Fruit fly (Drosophila melanogaster) whole organism, pupa: ENCODE results near the gene RpL22.

Source experiments
- CG10348 ChIP-seq: fragments of 200-800 bp; sonication (Bioruptor generic); IDR thresholded peaks from 2 replicates; pipeline ENCODE4 v1.3.6; 2022; ENCODE audit warnings: missing biosample characterization, missing genetic modification characterization
- CG12605 ChIP-seq: fragments of 200-800 bp; sonication (Bioruptor generic); IDR thresholded peaks from 2 replicates; pipeline ENCODE4 v1.3.6; 2022; ENCODE audit warnings: missing biosample characterization, missing genetic modification characterization
- CG13204 ChIP-seq: fragments of 200-800 bp; sonication (Bioruptor generic); optimal IDR thresholded peaks from 2 replicates; lab custom pipeline; 2018; ENCODE audit warnings: missing biosample characterization, mild to moderate bottlenecking, missing genetic modification characterization, moderate library complexity
- CG14655 ChIP-seq: fragments of 200-800 bp; sonication (Bioruptor generic); optimal IDR thresholded peaks from 3 replicates; lab custom pipeline; 2017; ENCODE audit warnings: mild to moderate bottlenecking, missing biosample characterization, missing genetic modification reagents, missing genetic modification characterization
- CG15710 ChIP-seq: fragments of 200-800 bp; sonication (Bioruptor generic); optimal IDR thresholded peaks from 2 replicates; lab custom pipeline; 2018; ENCODE audit warnings: missing biosample characterization, mild to moderate bottlenecking, missing genetic modification characterization, moderate library complexity
- CG17806 ChIP-seq: fragments of 200-800 bp; sonication (Bioruptor generic); optimal IDR thresholded peaks from 2 replicates; lab custom pipeline; 2018; ENCODE audit warnings: missing biosample characterization, mild to moderate bottlenecking, missing genetic modification characterization, moderate library complexity
- CG32121 ChIP-seq: fragments of 200-800 bp; sonication (Bioruptor generic); IDR thresholded peaks from 2 replicates; pipeline ENCODE4 v1.3.6; 2022; ENCODE audit warnings: missing biosample characterization, missing genetic modification characterization
- CG34367 ChIP-seq: fragments of 200-800 bp; sonication (Bioruptor generic); optimal IDR thresholded peaks from 2 replicates; lab custom pipeline; 2018; ENCODE audit warnings: missing biosample characterization, mild to moderate bottlenecking, missing genetic modification characterization
- CG4496 ChIP-seq: fragments of 200-800 bp; sonication (Bioruptor generic); IDR thresholded peaks from 3 replicates; pipeline ENCODE4 v1.3.6; 2022; ENCODE audit warnings: missing biosample characterization, missing genetic modification characterization
- CG8159 ChIP-seq: fragments of 200-800 bp; sonication (Bioruptor generic); optimal IDR thresholded peaks from 3 replicates; lab custom pipeline; 2018; ENCODE audit warnings: missing biosample characterization, mild to moderate bottlenecking, missing genetic modification characterization, moderate library complexity
- CG8301 ChIP-seq: fragments of 200-800 bp; sonication (Bioruptor generic); optimal IDR thresholded peaks from 2 replicates; lab custom pipeline; 2018; ENCODE audit warnings: missing biosample characterization, mild to moderate bottlenecking, missing genetic modification characterization
- CG9948 ChIP-seq: fragments of 200-800 bp; sonication (Bioruptor generic); optimal IDR thresholded peaks from 2 replicates; lab custom pipeline; 2018; ENCODE audit warnings: missing biosample characterization, mild to moderate bottlenecking, missing genetic modification characterization, moderate library complexity
- D1 ChIP-seq: fragments of 200-800 bp; sonication (Bioruptor generic); optimal IDR thresholded peaks from 2 replicates; lab custom pipeline; 2018; ENCODE audit warnings: missing biosample characterization, mild to moderate bottlenecking, missing genetic modification characterization, moderate library complexity
- EcR ChIP-seq: fragments of 200-800 bp; sonication (Bioruptor generic); optimal IDR thresholded peaks from 3 replicates; lab custom pipeline; 2019; ENCODE audit warnings: missing biosample characterization, missing genetic modification characterization, mild to moderate bottlenecking, moderate library complexity, missing genetic modification reagents
- Ets98B ChIP-seq: fragments of 200-800 bp; sonication (Bioruptor generic); IDR thresholded peaks from 2 replicates; pipeline ENCODE4 v1.3.6; 2022; ENCODE audit warnings: missing biosample characterization, missing genetic modification characterization
- Pif1A ChIP-seq: fragments of 200-800 bp; sonication (Bioruptor generic); optimal IDR thresholded peaks from 3 replicates; lab custom pipeline; 2016; ENCODE audit warnings: missing biosample characterization, missing genetic modification characterization
- Pif1B ChIP-seq: fragments of 200-800 bp; sonication (Bioruptor generic); optimal IDR thresholded peaks from 3 replicates; lab custom pipeline; 2016; ENCODE audit warnings: missing biosample characterization, missing genetic modification characterization
- Snoo ChIP-seq: fragments of 200-800 bp; sonication (Bioruptor generic); optimal IDR thresholded peaks from 3 replicates; lab custom pipeline; 2017; ENCODE audit warnings: missing biosample characterization, mild to moderate bottlenecking, missing genetic modification characterization, inconsistent platforms
- fd96Ca ChIP-seq: fragments of 200-800 bp; sonication (Bioruptor generic); IDR thresholded peaks from 3 replicates; pipeline ENCODE4 v1.3.6; 2022; ENCODE audit warnings: missing biosample characterization, missing genetic modification characterization
- gl ChIP-seq: fragments of 200-800 bp; sonication (Bioruptor generic); optimal IDR thresholded peaks from 2 replicates; lab custom pipeline; 2018; ENCODE audit warnings: missing biosample characterization, mild to moderate bottlenecking, missing genetic modification characterization
- rn ChIP-seq: fragments of 200-800 bp; sonication (Bioruptor generic); IDR thresholded peaks from 2 replicates; pipeline ENCODE4 v1.3.6; 2022; ENCODE audit warnings: missing biosample characterization, missing genetic modification characterization

RpL22 gene

DNA sequence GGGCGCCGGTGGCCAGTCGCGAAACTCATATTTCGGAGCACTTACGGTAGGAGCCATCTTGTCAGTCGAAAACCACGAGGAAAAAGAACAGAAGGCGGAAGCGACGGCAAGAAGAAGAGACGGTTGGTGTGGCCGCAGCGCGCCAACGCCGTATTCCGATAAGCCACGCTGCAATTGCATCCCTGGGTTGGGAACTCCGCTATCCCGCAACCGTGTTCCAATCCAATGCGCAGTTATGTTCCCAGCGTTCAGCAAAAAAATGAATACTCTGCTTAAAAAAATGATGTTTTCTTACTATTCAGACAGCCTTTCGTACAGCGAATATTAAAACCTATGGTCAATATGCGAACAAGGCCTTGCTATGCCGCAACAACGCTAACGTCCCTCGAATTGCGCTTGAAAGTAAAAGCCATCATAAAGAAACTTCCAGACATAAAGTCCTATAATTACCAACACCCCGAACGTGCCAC is at the start of gene RpL22:
RpL22 (minus strand) TSS at position 92 of the 470 bp plus-strand sequence.
- TF ChIP-seq CG17806 (tag; lab: Kevin White, UChicago), result peak; percentile 19
- peak; percentile 18 for TF ChIP-seq Pif1A (GFP tag; lab: Kevin White, UChicago)
- peak; percentile 42; the same call in 1 of the 2 replicates for TF ChIP-seq rn
- peak; percentile 28 for TF ChIP-seq CG8159 (tag; lab: Kevin White, UChicago)
- TF ChIP-seq Snoo, result peak; percentile 88
- no peak for TF ChIP-seq gl
- no peak for TF ChIP-seq CG10348 (GFP tag; lab: Robert Waterston, UW)
- peak; percentile 61; the same call in 2 of the 3 replicates for TF ChIP-seq fd96Ca (GFP tag; lab: Robert Waterston, UW)
- TF ChIP-seq CG12605, result peak; percentile 54
- TF ChIP-seq CG34367, result peak; percentile 73
- TF ChIP-seq D1 (tag; lab: Kevin White, UChicago), result no peak
- peak; percentile 39 for TF ChIP-seq Pif1B (GFP tag; lab: Kevin White, UChicago)
- peak; percentile 55 for TF ChIP-seq CG14655
- TF ChIP-seq CG15710 (tag; lab: Kevin White, UChicago), result peak; percentile 31
- peak; percentile 8 for TF ChIP-seq CG9948 (tag; lab: Kevin White, UChicago)
- peak; percentile 48 for TF ChIP-seq CG13204 (GFP tag; lab: Kevin White, UChicago)
- TF ChIP-seq CG4496 (GFP tag; lab: Robert Waterston, UW), result peak; percentile 86
- no peak for TF ChIP-seq EcR (GFP tag; lab: Kevin White, UChicago)
- TF ChIP-seq CG32121 (GFP tag; lab: Robert Waterston, UW), result peak; percentile 47; the same call in 1 of the 2 replicates
- peak; percentile 78 for TF ChIP-seq Ets98B
- peak; percentile 25 for TF ChIP-seq CG8301 (tag; lab: Kevin White, UChicago)

- TF ChIP-seq CG32121 (GFP tag; lab: Robert Waterston, UW) (no peak), CG34367 (peak; percentile 2), CG8159 (tag; lab: Kevin White, UChicago) (no peak), CG4496 (GFP tag; lab: Robert Waterston, UW) (peak; percentile 44; the same call in 1 of the 3 replicates), Snoo (peak; percentile 19)
Observed at dm6 chrX:805907-806306, 41.0 kb upstream of the RpL22 start, which contains the start of gene Sec22. Gene Sec22 (plus strand): TSS chrX:806076.

dm6 chrX:804821-805220 is 39.9 kb upstream of the RpL22 start, which contains the start of gene CG13358:
Gene CG13358 (minus strand): TSS chrX:804921.
- no peak for TF ChIP-seq CG32121 (GFP tag; lab: Robert Waterston, UW)
- TF ChIP-seq CG4496 (GFP tag; lab: Robert Waterston, UW), result no peak
- peak; percentile 14 for TF ChIP-seq CG8301 (tag; lab: Kevin White, UChicago)
- no peak for TF ChIP-seq CG12605
- no peak for TF ChIP-seq CG15710 (tag; lab: Kevin White, UChicago)

- TF ChIP-seq Snoo (no peak), CG17806 (tag; lab: Kevin White, UChicago) (no peak), gl (no peak), CG34367 (no peak), EcR (GFP tag; lab: Kevin White, UChicago) (no peak), CG14655 (no peak), D1 (tag; lab: Kevin White, UChicago) (no peak)
- TF ChIP-seq, all 21 proteins: peak for 0
Observed at dm6 chrX:803370-803769, 38.4 kb upstream of the RpL22 start, which contains the start of gene CG13359. Gene CG13359 (minus strand): TSS chrX:803470.

DNA sequence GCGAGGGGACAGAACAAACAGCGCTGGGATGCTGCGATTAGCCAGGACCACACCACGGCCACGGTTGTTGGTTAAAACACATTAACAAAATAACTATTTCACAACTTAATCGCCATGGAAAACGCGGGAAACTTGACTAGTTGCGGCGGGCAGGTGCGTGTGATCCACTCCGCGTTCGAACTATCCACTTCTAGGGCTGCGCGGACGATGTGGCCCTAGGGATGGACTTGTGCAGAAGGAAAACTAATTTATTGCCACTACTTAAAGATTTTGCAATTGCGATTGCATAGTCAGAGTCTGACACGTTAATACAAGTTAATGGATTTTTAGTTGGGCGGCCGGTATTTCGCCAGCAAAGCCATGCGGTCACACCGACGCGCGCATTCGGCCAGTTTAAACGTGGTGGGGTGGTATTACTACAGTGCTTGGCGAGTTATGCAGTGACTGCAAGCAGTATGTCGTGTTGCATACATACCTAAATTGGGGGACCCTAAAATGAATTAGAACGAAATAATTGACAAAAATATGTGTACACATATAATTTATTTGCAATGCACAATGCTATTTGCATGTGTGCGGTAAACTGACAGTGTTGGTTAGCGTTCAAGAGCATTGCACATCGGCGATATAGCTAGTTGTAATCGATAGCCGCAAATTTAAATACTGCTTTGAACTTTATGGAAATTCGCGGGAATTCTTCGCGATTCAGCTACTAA is 36.4 kb upstream of the RpL22 start, which contains the start of gene Rbf:
Rbf (minus strand) TSS at position 323 of the 716 bp plus-strand sequence.
- TF ChIP-seq Pif1A (GFP tag; lab: Kevin White, UChicago), result no peak
- no peak for TF ChIP-seq fd96Ca (GFP tag; lab: Robert Waterston, UW)

- TF ChIP-seq fd96Ca (GFP tag; lab: Robert Waterston, UW) (0 out of 3 replicates have a peak, but pooled peaks have one; percentile 58), CG13204 (GFP tag; lab: Kevin White, UChicago) (peak; percentile 6), CG15710 (tag; lab: Kevin White, UChicago) (no peak), EcR (GFP tag; lab: Kevin White, UChicago) (peak; percentile 53), CG4496 (GFP tag; lab: Robert Waterston, UW) (no peak), Ets98B (peak; percentile 33; the same call in 1 of the 2 replicates), CG32121 (GFP tag; lab: Robert Waterston, UW) (0 out of 2 replicates have a peak, but pooled peaks have one; percentile 14), CG17806 (tag; lab: Kevin White, UChicago) (no peak), Snoo (peak; percentile 5)
- TF ChIP-seq, all 21 proteins: peak for 6
Observed at dm6 chrX:796397-796989, 31.6 kb upstream of the RpL22 start.
